Worm (Caenorhabditis elegans) whole organism, L1 larva: ENCODE data around the gene dac-1.

Experiments used
- C04F5.9 ChIP-seq: sonication (generic microtip); optimal IDR thresholded peaks from 2 replicates; lab custom pipeline; 2016; ENCODE audit warnings: missing genetic modification characterization, missing compliant biosample characterization
- C16A3.4 ChIP-seq: fragments of 150-350 bp; optimal IDR thresholded peaks from 2 replicates; lab custom pipeline; 2014; ENCODE audit warnings: missing biosample characterization, missing genetic modification characterization
- C34B4.2 ChIP-seq: sonication (generic microtip); optimal IDR thresholded peaks from 2 replicates; lab custom pipeline; 2017; ENCODE audit warnings: mild to moderate bottlenecking, missing genetic modification characterization, missing compliant biosample characterization
- F16B12.6 ChIP-seq: fragments of 150-350 bp; optimal IDR thresholded peaks from 2 replicates; lab custom pipeline; 2014; ENCODE audit warnings: missing biosample characterization, missing genetic modification characterization
- aly-2 ChIP-seq: fragments of 150-350 bp; optimal IDR thresholded peaks from 2 replicates; lab custom pipeline; 2014; ENCODE audit warnings: missing biosample characterization, missing genetic modification characterization
- ama-1 ChIP-seq: fragments of 150-350 bp; optimal IDR thresholded peaks from 2 replicates; lab custom pipeline; 2014
- blmp-1 ChIP-seq: fragments of 150-350 bp; optimal IDR thresholded peaks from 2 replicates; lab custom pipeline; 2014; ENCODE audit warnings: missing biosample characterization, missing genetic modification characterization
- ceh-63 ChIP-seq: fragments of 200-800 bp; sonication (Bioruptor generic); optimal IDR thresholded peaks from 2 replicates; lab custom pipeline; 2018; ENCODE audit warnings: mild to moderate bottlenecking, missing genetic modification characterization, missing compliant biosample characterization
- ceh-82 ChIP-seq, 3 experiments: fragments of 150-350 bp in 1 of 3; sonication (generic microtip) in 2 of 3; optimal IDR thresholded peaks; 2 replicates each; lab custom pipeline; 2014 to 2017; ENCODE audit warnings: missing biosample characterization in 3 of 3, missing genetic modification characterization in 3 of 3
- ceh-88 ChIP-seq: fragments of 200-800 bp; sonication (Bioruptor generic); IDR thresholded peaks from 2 replicates; pipeline ENCODE4 v1.3.6; 2022; ENCODE audit warnings: missing genetic modification characterization, missing compliant biosample characterization
- efl-1 ChIP-seq, 4 experiments: fragments of 150-350 bp; optimal IDR thresholded peaks in 3 of 4; peaks in 1 of 4; 1 replicate in 1 of 4; 2 replicates in 3 of 4; lab custom pipeline; 2014; ENCODE audit warnings: missing biosample characterization in 2 of 4, missing genetic modification characterization in 2 of 4, missing genetic modification reagents in 2 of 4
- egl-27 ChIP-seq, 2 experiments: fragments of 150-350 bp in 1 of 2; sonication (generic microtip); optimal IDR thresholded peaks; 3 replicates each; lab custom pipeline; 2017 to 2018; ENCODE audit warnings: missing biosample characterization in 2 of 2, missing genetic modification characterization in 2 of 2, missing genetic modification reagents in 2 of 2
- elt-2 ChIP-seq: sonication (generic microtip); optimal IDR thresholded peaks from 2 replicates; lab custom pipeline; 2016; ENCODE audit warnings: missing genetic modification characterization, mild to moderate bottlenecking, inconsistent platforms, missing compliant biosample characterization, missing genetic modification reagents
- elt-3 ChIP-seq, 6 experiments: fragments of 150-350 bp in 1 of 6; sonication (generic microtip); optimal IDR thresholded peaks; 2 replicates each; lab custom pipeline; 2017 to 2018; ENCODE audit warnings: missing biosample characterization in 6 of 6, missing genetic modification characterization in 6 of 6, inconsistent platforms in 1 of 6
- ets-5 ChIP-seq: fragments of 200-800 bp; sonication (Bioruptor generic); IDR thresholded peaks from 2 replicates; pipeline ENCODE4 v1.3.6; 2022; ENCODE audit warnings: missing genetic modification characterization, missing compliant biosample characterization
- fkh-10 ChIP-seq: sonication (generic microtip); optimal IDR thresholded peaks from 2 replicates; lab custom pipeline; 2017; ENCODE audit warnings: missing biosample characterization, missing genetic modification reagents, missing genetic modification characterization
- fkh-8 ChIP-seq: sonication (generic microtip); optimal IDR thresholded peaks from 2 replicates; lab custom pipeline; 2016; ENCODE audit warnings: mild to moderate bottlenecking, missing genetic modification characterization, missing compliant biosample characterization
- hlh-17 ChIP-seq: fragments of 200-800 bp; sonication (Bioruptor generic); optimal IDR thresholded peaks from 2 replicates; lab custom pipeline; 2018; ENCODE audit warnings: missing genetic modification characterization, mild to moderate bottlenecking, missing compliant biosample characterization, moderate library complexity, borderline replicate concordance
- hpl-2 ChIP-seq: fragments of 150-350 bp; optimal IDR thresholded peaks from 2 replicates; lab custom pipeline; 2014; ENCODE audit warnings: missing biosample characterization, missing genetic modification reagents, missing genetic modification characterization
- irx-1 ChIP-seq: sonication (generic microtip); optimal IDR thresholded peaks from 2 replicates; lab custom pipeline; 2016; ENCODE audit warnings: missing genetic modification characterization, missing compliant biosample characterization
- isw-1 ChIP-seq: fragments of 200-800 bp; sonication (Bioruptor generic); IDR thresholded peaks from 2 replicates; pipeline ENCODE4 v1.3.6; 2022; ENCODE audit warnings: missing genetic modification characterization, missing compliant biosample characterization
- jun-1 ChIP-seq: fragments of 150-350 bp; optimal IDR thresholded peaks from 2 replicates; lab custom pipeline; 2014; ENCODE audit warnings: missing biosample characterization, missing genetic modification reagents, missing genetic modification characterization
- lin-13 ChIP-seq: fragments of 150-350 bp; optimal IDR thresholded peaks from 2 replicates; lab custom pipeline; 2014; ENCODE audit warnings: missing biosample characterization, missing genetic modification reagents, missing genetic modification characterization
- lin-15B ChIP-seq: fragments of 150-350 bp; sonication (generic microtip); optimal IDR thresholded peaks from 3 replicates; lab custom pipeline; 2014; ENCODE audit warnings: missing biosample characterization, missing genetic modification characterization
- lsy-2 ChIP-seq, 2 experiments: fragments of 150-350 bp; optimal IDR thresholded peaks; 2 replicates each; lab custom pipeline; 2014; ENCODE audit warnings: missing biosample characterization in 2 of 2, missing genetic modification characterization in 2 of 2
- mab-9 ChIP-seq: fragments of 200-800 bp; sonication (Bioruptor generic); IDR thresholded peaks from 2 replicates; pipeline ENCODE4 v1.3.6; 2022; ENCODE audit warnings: missing genetic modification reagents, missing genetic modification characterization, missing compliant biosample characterization
- mdl-1 ChIP-seq, 2 experiments: fragments of 150-350 bp; optimal IDR thresholded peaks; 2 replicates each; lab custom pipeline; 2014 to 2017; ENCODE audit warnings: missing biosample characterization in 2 of 2, missing genetic modification characterization in 2 of 2, inconsistent platforms in 1 of 2
- mef-2 ChIP-seq: fragments of 150-350 bp; optimal IDR thresholded peaks from 2 replicates; lab custom pipeline; 2014; ENCODE audit warnings: missing biosample characterization, missing genetic modification characterization
- mep-1 ChIP-seq: fragments of 150-350 bp; optimal IDR thresholded peaks from 2 replicates; lab custom pipeline; 2014; ENCODE audit warnings: missing biosample characterization, missing genetic modification characterization
- nhr-11 ChIP-seq: fragments of 150-350 bp; optimal IDR thresholded peaks from 2 replicates; lab custom pipeline; 2014; ENCODE audit warnings: missing biosample characterization, missing genetic modification characterization
- nhr-12 ChIP-seq: sonication (generic microtip); optimal IDR thresholded peaks from 2 replicates; lab custom pipeline; 2017; ENCODE audit warnings: missing biosample characterization, missing genetic modification characterization
- nhr-19 ChIP-seq: fragments of 200-800 bp; sonication (Bioruptor generic); conservative IDR thresholded peaks from 2 replicates; pipeline ENCODE4 v1.3.6; 2022; ENCODE audit warnings: missing genetic modification characterization, missing compliant biosample characterization
- nhr-20 ChIP-seq: sonication (generic microtip); optimal IDR thresholded peaks from 2 replicates; lab custom pipeline; 2016; ENCODE audit warnings: mild to moderate bottlenecking, missing genetic modification characterization, missing compliant biosample characterization
- nhr-237 ChIP-seq: fragments of 150-350 bp; optimal IDR thresholded peaks from 2 replicates; lab custom pipeline; 2014; ENCODE audit warnings: missing biosample characterization, missing genetic modification characterization
- nhr-47 ChIP-seq: sonication (generic microtip); optimal IDR thresholded peaks from 2 replicates; lab custom pipeline; 2016; ENCODE audit warnings: mild to moderate bottlenecking, missing genetic modification characterization, moderate library complexity, missing compliant biosample characterization
- nhr-71 ChIP-seq: sonication (generic microtip); optimal IDR thresholded peaks from 2 replicates; lab custom pipeline; 2016; ENCODE audit warnings: mild to moderate bottlenecking, missing genetic modification characterization, moderate library complexity, missing compliant biosample characterization
- nhr-85 ChIP-seq: sonication (generic microtip); peaks from one replicate; lab custom pipeline; 2016; ENCODE audit warnings: missing genetic modification characterization, inconsistent platforms, missing compliant biosample characterization
- nhr-90 ChIP-seq: sonication (generic microtip); optimal IDR thresholded peaks from 2 replicates; lab custom pipeline; 2016; ENCODE audit warnings: mild to moderate bottlenecking, missing genetic modification characterization, missing compliant biosample characterization; ENCODE audit not compliant: poor library complexity
- rnt-1 ChIP-seq: sonication (generic microtip); optimal IDR thresholded peaks from 2 replicates; lab custom pipeline; 2016; ENCODE audit warnings: mild to moderate bottlenecking, missing genetic modification characterization, moderate library complexity, missing compliant biosample characterization
- skn-1 ChIP-seq: fragments of 150-350 bp; optimal IDR thresholded peaks from 2 replicates; lab custom pipeline; 2014; ENCODE audit warnings: missing biosample characterization, missing genetic modification characterization
- snu-23 ChIP-seq: sonication (generic microtip); optimal IDR thresholded peaks from 2 replicates; lab custom pipeline; 2016; ENCODE audit warnings: missing genetic modification characterization, missing compliant biosample characterization
- sox-4 ChIP-seq: sonication (generic microtip); optimal IDR thresholded peaks from 2 replicates; lab custom pipeline; 2016; ENCODE audit warnings: missing genetic modification characterization, missing compliant biosample characterization
- sptf-1 ChIP-seq: fragments of 150-350 bp; optimal IDR thresholded peaks from 2 replicates; lab custom pipeline; 2014; ENCODE audit warnings: missing biosample characterization, missing genetic modification characterization
- tbx-2 ChIP-seq: sonication (generic microtip); optimal IDR thresholded peaks from 2 replicates; lab custom pipeline; 2016; ENCODE audit warnings: missing genetic modification characterization, missing compliant biosample characterization
- unc-130 ChIP-seq: fragments of 150-350 bp; optimal IDR thresholded peaks from 2 replicates; lab custom pipeline; 2017; ENCODE audit warnings: missing biosample characterization, missing genetic modification characterization, inconsistent platforms
- unc-30 ChIP-seq: sonication (generic microtip); optimal IDR thresholded peaks from 2 replicates; lab custom pipeline; 2017; ENCODE audit warnings: missing biosample characterization, missing genetic modification characterization
- unc-62 ChIP-seq: fragments of 150-350 bp; optimal IDR thresholded peaks from 2 replicates; lab custom pipeline; 2014; ENCODE audit warnings: missing biosample characterization, missing genetic modification reagents, missing genetic modification characterization
- unc-86 ChIP-seq: sonication (generic microtip); optimal IDR thresholded peaks from 2 replicates; lab custom pipeline; 2016; ENCODE audit warnings: missing genetic modification characterization, missing compliant biosample characterization
- unc-98 ChIP-seq: fragments of 200-800 bp; sonication (Bioruptor generic); IDR thresholded peaks from 2 replicates; pipeline ENCODE4 v1.3.6; 2022; ENCODE audit warnings: missing genetic modification characterization, missing compliant biosample characterization
- vab-15 ChIP-seq: sonication (generic microtip); optimal IDR thresholded peaks from 2 replicates; lab custom pipeline; 2017; ENCODE audit warnings: missing genotype, mild to moderate bottlenecking, missing genetic modification characterization, missing compliant biosample characterization
- xbp-1 ChIP-seq: sonication (generic microtip); optimal IDR thresholded peaks from 2 replicates; lab custom pipeline; 2016; ENCODE audit warnings: missing genetic modification characterization, missing compliant biosample characterization
- ztf-11 ChIP-seq, 2 experiments: sonication (generic microtip); optimal IDR thresholded peaks; 2 replicates each; lab custom pipeline; 2016 to 2017; ENCODE audit warnings: missing genetic modification characterization in 2 of 2, missing biosample characterization in 1 of 2, missing compliant biosample characterization in 1 of 2
- ztf-4 ChIP-seq: fragments of 150-350 bp; optimal IDR thresholded peaks from 2 replicates; lab custom pipeline; 2014; ENCODE audit warnings: missing biosample characterization, missing genetic modification characterization

The dac-1 gene

ce11 chrIII:835713-836278, 19.9 kb downstream of the dac-1 start (continued):
- TF ChIP-seq isw-1 (GFP tag; lab: Robert Waterston, UW): peak; percentile 36; the same call in 1 of the 2 replicates
- TF ChIP-seq nhr-19 (GFP tag; lab: Robert Waterston, UW): peak; percentile 42; the same call in 1 of the 2 replicates
- TF ChIP-seq hlh-17: peak; percentile 84
- peak; percentile 55 for TF ChIP-seq C34B4.2 (tag; lab: Kevin White, UChicago)
- peak; percentile 18 for TF ChIP-seq xbp-1 (tag; lab: Kevin White, UChicago)
- TF ChIP-seq snu-23 (GFP tag; lab: Kevin White, UChicago): peak; percentile 15
- TF ChIP-seq ama-1 (lab: Kevin White, UChicago): peak; percentile 97
- TF ChIP-seq ceh-88 (GFP tag; lab: Robert Waterston, UW): peak; percentile 73
- TF ChIP-seq ztf-4 (tag; lab: Kevin White, UChicago): peak; percentile 81
- no peak for TF ChIP-seq lin-15B (tag; lab: Kevin White, UChicago)
- peak; percentile 34 to 45 for TF ChIP-seq efl-1 (optimal IDR thresholded peaks at IDR 0.05; lab: Kevin White, UChicago)
- TF ChIP-seq efl-1 (GFP tag; optimal IDR thresholded peaks at IDR 0.05 in 1 of 2; lab: Kevin White, UChicago): no peak
- peak; percentile 60 for TF ChIP-seq fkh-10 (GFP tag; lab: Kevin White, UChicago)
- TF ChIP-seq unc-86 (tag; lab: Kevin White, UChicago): peak; percentile 47
- peak; percentile 68 for TF ChIP-seq nhr-47
- no peak for TF ChIP-seq unc-30
- TF ChIP-seq nhr-237 (tag; lab: Kevin White, UChicago): no peak
- TF ChIP-seq mab-9 (GFP tag; lab: Robert Waterston, UW): no peak
- TF ChIP-seq hpl-2 (GFP tag; lab: Kevin White, UChicago): no peak
- TF ChIP-seq blmp-1 (tag; lab: Kevin White, UChicago): no peak
- TF ChIP-seq nhr-71 (tag; lab: Kevin White, UChicago): peak; percentile 75
- TF ChIP-seq mdl-1 (tag; optimal IDR thresholded peaks at IDR 0.05; lab: Kevin White, UChicago): no peak
- no peak for TF ChIP-seq egl-27 (tag; optimal IDR thresholded peaks at IDR 0.05; lab: Kevin White, UChicago)
- peak; percentile 38 for TF ChIP-seq rnt-1
- TF ChIP-seq F16B12.6 (tag; lab: Kevin White, UChicago): no peak
- TF ChIP-seq vab-15 (tag; lab: Kevin White, UChicago): no peak
- TF ChIP-seq C04F5.9: no peak
- peak; percentile 24 for TF ChIP-seq fkh-8 (tag; lab: Kevin White, UChicago)
- peak; percentile 22 for TF ChIP-seq nhr-11 (tag; lab: Kevin White, UChicago)
- no peak for TF ChIP-seq unc-62 (GFP tag; lab: Kevin White, UChicago)
- no peak for TF ChIP-seq ceh-82 (tag; optimal IDR thresholded peaks at IDR 0.05; lab: Kevin White, UChicago)
- TF ChIP-seq ceh-63 (GFP tag; lab: Kevin White, UChicago): no peak
- no peak for TF ChIP-seq unc-130
- TF ChIP-seq mef-2 (tag; lab: Kevin White, UChicago): no peak
- TF ChIP-seq lsy-2 (tag; optimal IDR thresholded peaks at IDR 0.05; lab: Kevin White, UChicago): peak; percentile 40 to 64
- peak; percentile 68 for TF ChIP-seq jun-1 (tag; lab: Kevin White, UChicago)
- no peak for TF ChIP-seq unc-98 (GFP tag; lab: Robert Waterston, UW)
- peak; percentile 94; the same call in 1 of the 2 replicates for TF ChIP-seq ets-5
- peak; percentile 30 for TF ChIP-seq skn-1 (tag; lab: Kevin White, UChicago)
- no peak for TF ChIP-seq nhr-12 (tag; lab: Kevin White, UChicago)
- peak; percentile 69 for TF ChIP-seq nhr-90
- no peak for TF ChIP-seq sox-4 (tag; lab: Kevin White, UChicago)
- TF ChIP-seq tbx-2 (tag; lab: Kevin White, UChicago): no peak
- TF ChIP-seq lin-13 (GFP tag; lab: Kevin White, UChicago): no peak
- TF ChIP-seq elt-3 (tag; optimal IDR thresholded peaks at IDR 0.05; lab: Kevin White, UChicago): no peak
- no peak for TF ChIP-seq irx-1 (tag; lab: Kevin White, UChicago)
- peak; percentile 34 for TF ChIP-seq aly-2 (tag; lab: Kevin White, UChicago)
- TF ChIP-seq C16A3.4 (tag; lab: Kevin White, UChicago): peak; percentile 23
- peak; percentile 29 for TF ChIP-seq elt-2 (tag; lab: Kevin White, UChicago)
- peak; percentile 31 for TF ChIP-seq nhr-20 (tag; lab: Kevin White, UChicago)
- peak; percentile 75 for TF ChIP-seq nhr-85
- TF ChIP-seq mep-1: no peak
- peak in 1 of 2 experiments; percentile 63 for TF ChIP-seq ztf-11 (tag; optimal IDR thresholded peaks at IDR 0.05; lab: Kevin White, UChicago)
- no peak for TF ChIP-seq sptf-1 (tag; lab: Kevin White, UChicago)
